Worm (Caenorhabditis elegans): ENCODE results near the gene F35D2.3.

ce11 chrII:7593227-7593626 is 22.8 kb downstream of the F35D2.3 start:
- TF ChIP-seq hlh-6 (tag; optimal IDR thresholded peaks at IDR 0.05) (no peak), pag-3 (tag; optimal IDR thresholded peaks at IDR 0.05; ENCODE audit: borderline replicate concordance) (no peak), F13H6.1 (tag; optimal IDR thresholded peaks at IDR 0.05) (peak; percentile 24), madf-2 (tag; optimal IDR thresholded peaks at IDR 0.05) (no peak), fkh-10 (GFP tag; optimal IDR thresholded peaks at IDR 0.05) (no peak), ceh-9 (tag; optimal IDR thresholded peaks at IDR 0.05) (no peak), fax-1 (tag; optimal IDR thresholded peaks at IDR 0.05) (no peak)

Measured in whole organism, late embryonic.